Fruit fly (Drosophila melanogaster): ENCODE measurements around the gene Atg1.
A peak's percentile ranks its signal among the peaks of the same experiment; 100 is the strongest.

Gene Atg1

dm6 chr3L:12792933-12793448 lies 11.9 kb downstream of the Atg1 start:
- no peak for TF ChIP-seq jim (GFP tag; optimal IDR thresholded peaks at IDR 0.05)
- peak; percentile 85 for TF ChIP-seq rgr (GFP tag; optimal IDR thresholded peaks at IDR 0.05)
- TF ChIP-seq foxo (GFP tag; optimal IDR thresholded peaks at IDR 0.05) = peak in 1 of 2 experiments; percentile 90
- TF ChIP-seq dsf (GFP tag; optimal IDR thresholded peaks at IDR 0.05; ENCODE audit: borderline replicate concordance) = peak; percentile 37
- peak; percentile 14 for TF ChIP-seq sage (GFP tag; optimal IDR thresholded peaks at IDR 0.05)
- peak; percentile 90 for TF ChIP-seq h (GFP tag; optimal IDR thresholded peaks at IDR 0.05)
- no peak for TF ChIP-seq Abd-B (GFP tag; optimal IDR thresholded peaks at IDR 0.05)
- TF ChIP-seq OdsH (GFP tag; optimal IDR thresholded peaks at IDR 0.05) = peak; percentile 85
- no peak for TF ChIP-seq Vsx2 (GFP tag; optimal IDR thresholded peaks at IDR 0.05; ENCODE audit: partially characterized antibody)
- peak; percentile 93 for TF ChIP-seq woc (GFP tag; optimal IDR thresholded peaks at IDR 0.05)
- peak; percentile 91 for TF ChIP-seq fru (GFP tag; optimal IDR thresholded peaks at IDR 0.05)
- TF ChIP-seq dmrt93B (GFP tag; optimal IDR thresholded peaks at IDR 0.05) = no peak
- TF ChIP-seq Dif (GFP tag; optimal IDR thresholded peaks at IDR 0.05; ENCODE audit: partially characterized antibody) = no peak
- no peak for TF ChIP-seq dl (GFP tag; optimal IDR thresholded peaks at IDR 0.05; ENCODE audit: insufficient read depth in 1 of 2, partially characterized antibody in 2 of 2)
- peak; percentile 73 for TF ChIP-seq Hnf4 (GFP tag; optimal IDR thresholded peaks at IDR 0.05)
- TF ChIP-seq pan (optimal IDR thresholded peaks at IDR 0.05) = no peak
- TF ChIP-seq Rel (GFP tag; optimal IDR thresholded peaks at IDR 0.05) = peak; percentile 52
- peak; percentile 74 for TF ChIP-seq Rel (tag; optimal IDR thresholded peaks at IDR 0.05)
- TF ChIP-seq ey (GFP tag; optimal IDR thresholded peaks at IDR 0.05) = peak; percentile 86
- peak; percentile 47 for TF ChIP-seq CG32264 (GFP tag; optimal IDR thresholded peaks at IDR 0.05)
- peak; percentile 20 for TF ChIP-seq GATAd (GFP tag; optimal IDR thresholded peaks at IDR 0.05)
- no peak for TF ChIP-seq Dfd (GFP tag; optimal IDR thresholded peaks at IDR 0.05)
- peak; percentile 75 for TF ChIP-seq CG9705 (GFP tag; optimal IDR thresholded peaks at IDR 0.05)
- peak; percentile 56 for TF ChIP-seq brk (GFP tag; optimal IDR thresholded peaks at IDR 0.05)
- peak; percentile 83 for TF ChIP-seq psq (GFP tag; optimal IDR thresholded peaks at IDR 0.05)
- no peak for TF ChIP-seq usp (GFP tag; optimal IDR thresholded peaks at IDR 0.05)
- TF ChIP-seq HLH106 (tag; optimal IDR thresholded peaks at IDR 0.05) = peak; percentile 92
- TF ChIP-seq Jra (GFP tag; optimal IDR thresholded peaks at IDR 0.05) = peak; percentile 66
- TF ChIP-seq Hr78 (GFP tag; optimal IDR thresholded peaks at IDR 0.05) = no peak
- peak; percentile 62 for TF ChIP-seq tai (GFP tag; optimal IDR thresholded peaks at IDR 0.05)
- peak; percentile 82 for TF ChIP-seq br (GFP tag; optimal IDR thresholded peaks at IDR 0.05)
- peak; percentile 93 for TF ChIP-seq Sp1 (GFP tag; optimal IDR thresholded peaks at IDR 0.05)
- peak; percentile 44 for TF ChIP-seq sv (GFP tag; optimal IDR thresholded peaks at IDR 0.05)
- no peak for TF ChIP-seq CrebA (GFP tag; optimal IDR thresholded peaks at IDR 0.05; ENCODE audit: borderline replicate concordance)
- TF ChIP-seq lola (GFP tag; optimal IDR thresholded peaks at IDR 0.05) = no peak

dm6 chr3L:12791679-12792229 lies 13.2 kb downstream of the Atg1 start:
- no peak for TF ChIP-seq CrebA (GFP tag; optimal IDR thresholded peaks at IDR 0.05; ENCODE audit: borderline replicate concordance)
- TF ChIP-seq Hnf4 (GFP tag; optimal IDR thresholded peaks at IDR 0.05) = peak; percentile 22
- TF ChIP-seq psq (GFP tag; optimal IDR thresholded peaks at IDR 0.05) = no peak
- no peak for TF ChIP-seq jim (GFP tag; optimal IDR thresholded peaks at IDR 0.05)
- TF ChIP-seq fru (GFP tag; optimal IDR thresholded peaks at IDR 0.05) = no peak

dm6 chr3L:12790783-12791678 lies 13.9 kb downstream of the Atg1 start:
- TF ChIP-seq Dif (GFP tag; optimal IDR thresholded peaks at IDR 0.05; ENCODE audit: partially characterized antibody) (peak; percentile 88), CG9705 (GFP tag; optimal IDR thresholded peaks at IDR 0.05) (no peak), sv (GFP tag; optimal IDR thresholded peaks at IDR 0.05) (no peak), ey (GFP tag; optimal IDR thresholded peaks at IDR 0.05) (no peak), Hr83 (GFP tag; optimal IDR thresholded peaks at IDR 0.05; ENCODE audit: poor library complexity, severe bottlenecking) (peak; percentile 71), CrebA (GFP tag; optimal IDR thresholded peaks at IDR 0.05; ENCODE audit: borderline replicate concordance) (peak; percentile 48), dl (GFP tag; optimal IDR thresholded peaks at IDR 0.05; ENCODE audit: insufficient read depth in 1 of 2, partially characterized antibody in 2 of 2) (peak; percentile 69 to 82), foxo (GFP tag; optimal IDR thresholded peaks at IDR 0.05) (peak in 1 of 2 experiments; percentile 64)
